Worm (Caenorhabditis elegans): Measurements from ENCODE around the gene kin-21.

ce11 chrIV:9832586-9832985 is at the start of gene kin-21:
- TF ChIP-seq hnd-1 (tag; optimal IDR thresholded peaks at IDR 0.05) (no peak), sea-1 (GFP tag; conservative IDR thresholded peaks at IDR 0.05) (no peak), ama-1 (optimal IDR thresholded peaks at IDR 0.05) (no peak), tra-4 (tag; optimal IDR thresholded peaks at IDR 0.05) (no peak), flt-1 (GFP tag; IDR thresholded peaks at IDR 0.05) (no peak), pes-1 (GFP tag; IDR thresholded peaks at IDR 0.05) (no peak), tbx-37 (GFP tag; conservative IDR thresholded peaks at IDR 0.05) (no peak), ceh-13 (GFP tag; optimal IDR thresholded peaks at IDR 0.05) (no peak), scrt-1 (GFP tag; IDR thresholded peaks at IDR 0.05) (no peak), tbx-11 (GFP tag; IDR thresholded peaks at IDR 0.05) (no peak), F13C5.2 (tag; optimal IDR thresholded peaks at IDR 0.05) (no peak)
